Fruit fly (Drosophila melanogaster): Measurements from ENCODE around the gene CG9044.
A peak's percentile ranks its signal among the peaks of the same experiment; 100 is the strongest.

Gene CG9044

DNA sequence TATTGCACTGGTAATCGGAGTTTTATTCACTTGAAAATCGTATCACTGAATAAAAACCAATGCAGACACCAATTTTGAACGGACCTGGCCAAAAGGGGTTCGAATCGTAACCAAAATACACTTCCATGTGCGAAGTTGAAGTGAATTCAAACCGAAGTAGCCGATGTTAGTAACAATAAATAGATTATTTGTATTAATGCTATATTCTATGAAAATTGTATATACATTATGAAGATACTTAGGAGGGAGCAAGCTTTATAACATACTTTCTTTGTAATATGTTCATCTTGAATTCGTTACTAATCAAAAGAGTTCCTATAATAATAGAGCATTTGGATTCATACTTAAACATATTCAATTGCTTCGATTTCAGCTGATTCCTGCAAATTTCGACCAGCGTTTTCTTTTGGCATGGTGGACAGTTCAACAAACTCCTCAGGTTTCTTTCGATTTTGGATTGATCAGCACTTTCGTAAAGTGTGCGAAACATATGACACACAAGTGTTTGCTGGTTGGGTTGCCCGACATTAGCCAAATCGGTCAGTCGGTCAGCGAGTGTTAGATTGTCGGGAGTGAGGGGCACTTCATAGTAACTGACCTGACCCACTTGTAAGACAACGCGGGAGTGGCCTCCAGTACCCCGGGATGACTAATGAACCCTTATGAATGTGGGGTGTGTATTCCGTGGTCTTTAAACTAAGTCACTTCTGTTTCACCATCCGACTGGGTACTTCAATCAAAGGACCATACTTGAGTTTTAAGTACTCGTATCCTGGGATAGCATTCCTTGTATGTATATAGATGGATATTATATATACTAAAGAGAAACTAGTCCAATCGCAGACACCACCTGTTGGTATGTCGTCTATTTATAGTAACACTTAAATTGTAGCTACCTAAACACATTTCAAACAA is 18.7 kb downstream of the CG9044 start, which contains the start of the genes CG13992 and Ucp4C:
CG13992 (minus strand) TSS at position 51 of the 915 bp plus-strand sequence.
Ucp4C (plus strand) TSS at position 865 of the 915 bp plus-strand sequence.
- TF ChIP-seq CrebA (GFP tag; optimal IDR thresholded peaks at IDR 0.05; ENCODE audit: borderline replicate concordance) (no peak), dl (GFP tag; optimal IDR thresholded peaks at IDR 0.05; ENCODE audit: insufficient read depth in 1 of 2, partially characterized antibody in 2 of 2) (no peak), woc (GFP tag; optimal IDR thresholded peaks at IDR 0.05) (no peak), OdsH (GFP tag; optimal IDR thresholded peaks at IDR 0.05) (no peak)

DNA sequence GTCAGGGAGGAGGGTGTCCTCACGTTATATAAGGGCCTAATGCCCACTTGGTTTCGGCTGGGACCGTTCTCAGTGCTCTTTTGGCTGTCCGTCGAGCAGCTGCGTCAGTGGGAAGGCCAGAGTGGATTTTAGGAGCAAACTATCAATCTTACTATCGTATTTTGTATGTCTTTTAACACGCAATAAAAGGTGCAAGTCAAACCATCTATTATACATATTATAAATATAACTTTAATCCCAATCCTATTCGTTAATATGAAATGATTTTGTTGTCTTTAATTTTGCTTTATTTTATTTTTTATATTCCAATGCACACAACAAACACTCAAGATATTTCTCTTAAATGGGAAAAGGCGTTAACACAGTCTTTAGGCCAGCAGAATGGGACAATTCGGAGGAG is 20.3 kb downstream of the CG9044 start, which contains the start of gene Ucp4B:
Ucp4B (plus strand) TSS at position 301 of the 400 bp plus-strand sequence.
- TF ChIP-seq GATAd (GFP tag; optimal IDR thresholded peaks at IDR 0.05) (no peak), Abd-B (GFP tag; optimal IDR thresholded peaks at IDR 0.05) (no peak), CG32264 (GFP tag; optimal IDR thresholded peaks at IDR 0.05) (no peak), Vsx2 (GFP tag; optimal IDR thresholded peaks at IDR 0.05; ENCODE audit: partially characterized antibody) (no peak), rgr (GFP tag; optimal IDR thresholded peaks at IDR 0.05) (no peak), pan (optimal IDR thresholded peaks at IDR 0.05) (no peak), OdsH (GFP tag; optimal IDR thresholded peaks at IDR 0.05) (no peak), br (GFP tag; optimal IDR thresholded peaks at IDR 0.05) (no peak), psq (GFP tag; optimal IDR thresholded peaks at IDR 0.05) (no peak), dsf (GFP tag; optimal IDR thresholded peaks at IDR 0.05; ENCODE audit: borderline replicate concordance) (no peak), jim (GFP tag; optimal IDR thresholded peaks at IDR 0.05) (no peak), CG9705 (GFP tag; optimal IDR thresholded peaks at IDR 0.05) (no peak), Dif (GFP tag; optimal IDR thresholded peaks at IDR 0.05; ENCODE audit: partially characterized antibody) (no peak), Jra (GFP tag; optimal IDR thresholded peaks at IDR 0.05) (no peak), N (GFP tag; optimal IDR thresholded peaks at IDR 0.05) (no peak), Hr83 (GFP tag; optimal IDR thresholded peaks at IDR 0.05; ENCODE audit: poor library complexity, severe bottlenecking) (no peak), Myc (optimal IDR thresholded peaks at IDR 0.05) (no peak)

dm6 chr2L:5971093-5971808 is 22.0 kb downstream of the CG9044 start:
- TF ChIP-seq dmrt93B (GFP tag; optimal IDR thresholded peaks at IDR 0.05): no peak
- TF ChIP-seq Rel (GFP tag; optimal IDR thresholded peaks at IDR 0.05): no peak
- peak; percentile 33 for TF ChIP-seq Rel (tag; optimal IDR thresholded peaks at IDR 0.05)
- peak; percentile 51 for TF ChIP-seq brk (GFP tag; optimal IDR thresholded peaks at IDR 0.05)
- no peak for TF ChIP-seq CG32264 (GFP tag; optimal IDR thresholded peaks at IDR 0.05)
- peak; percentile 39 for TF ChIP-seq h (GFP tag; optimal IDR thresholded peaks at IDR 0.05)
- no peak for TF ChIP-seq Vsx2 (GFP tag; optimal IDR thresholded peaks at IDR 0.05; ENCODE audit: partially characterized antibody)

DNA sequence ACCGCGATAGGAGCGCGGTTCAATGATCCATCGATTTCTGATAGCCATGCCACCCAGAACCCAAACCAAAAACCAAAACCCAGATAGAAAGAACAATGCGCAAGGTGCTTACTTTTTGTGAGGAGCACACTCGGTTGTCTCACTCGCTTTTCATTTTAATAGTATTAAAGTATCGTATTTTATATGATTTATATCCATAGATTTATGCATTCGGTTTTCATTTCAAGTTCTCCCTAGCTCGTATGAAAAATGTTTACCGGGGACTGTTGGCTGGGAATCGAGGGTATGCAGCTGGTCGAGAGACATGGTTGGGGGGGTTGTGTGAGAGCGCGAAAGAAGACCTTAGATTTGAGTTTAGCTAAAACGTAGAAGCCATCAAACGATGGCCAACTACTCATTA is 22.8 kb downstream of the CG9044 start:
- TF ChIP-seq Hnf4 (GFP tag; optimal IDR thresholded peaks at IDR 0.05) (peak; percentile 60), GATAd (GFP tag; optimal IDR thresholded peaks at IDR 0.05) (no peak), tai (GFP tag; optimal IDR thresholded peaks at IDR 0.05) (no peak), lola (GFP tag; optimal IDR thresholded peaks at IDR 0.05) (no peak), ey (GFP tag; optimal IDR thresholded peaks at IDR 0.05) (peak; percentile 67), Myc (optimal IDR thresholded peaks at IDR 0.05) (no peak), usp (GFP tag; optimal IDR thresholded peaks at IDR 0.05) (no peak), Dif (GFP tag; optimal IDR thresholded peaks at IDR 0.05; ENCODE audit: partially characterized antibody) (no peak), HLH106 (tag; optimal IDR thresholded peaks at IDR 0.05) (peak; percentile 60), sv (GFP tag; optimal IDR thresholded peaks at IDR 0.05) (peak; percentile 9), woc (GFP tag; optimal IDR thresholded peaks at IDR 0.05) (peak; percentile 62), OdsH (GFP tag; optimal IDR thresholded peaks at IDR 0.05) (peak; percentile 65), Hr83 (GFP tag; optimal IDR thresholded peaks at IDR 0.05; ENCODE audit: poor library complexity, severe bottlenecking) (no peak), br (GFP tag; optimal IDR thresholded peaks at IDR 0.05) (peak; percentile 73), Abd-B (GFP tag; optimal IDR thresholded peaks at IDR 0.05) (no peak), Hr78 (GFP tag; optimal IDR thresholded peaks at IDR 0.05) (no peak), foxo (GFP tag; optimal IDR thresholded peaks at IDR 0.05) (no peak), CrebA (GFP tag; optimal IDR thresholded peaks at IDR 0.05; ENCODE audit: borderline replicate concordance) (peak; percentile 54), Sp1 (GFP tag; optimal IDR thresholded peaks at IDR 0.05) (peak; percentile 59), Mio (GFP tag; optimal IDR thresholded peaks at IDR 0.05) (no peak), jim (GFP tag; optimal IDR thresholded peaks at IDR 0.05) (no peak), N (GFP tag; optimal IDR thresholded peaks at IDR 0.05) (no peak), CG9705 (GFP tag; optimal IDR thresholded peaks at IDR 0.05) (no peak), Vsx2 (GFP tag; optimal IDR thresholded peaks at IDR 0.05; ENCODE audit: partially characterized antibody) (no peak), pan (optimal IDR thresholded peaks at IDR 0.05) (no peak), Rel (GFP tag; optimal IDR thresholded peaks at IDR 0.05) (no peak), Rel (tag; optimal IDR thresholded peaks at IDR 0.05) (no peak), fru (GFP tag; optimal IDR thresholded peaks at IDR 0.05) (peak; percentile 61), Jra (GFP tag; optimal IDR thresholded peaks at IDR 0.05) (peak; percentile 39), dmrt93B (GFP tag; optimal IDR thresholded peaks at IDR 0.05) (peak; percentile 17), CG32264 (GFP tag; optimal IDR thresholded peaks at IDR 0.05) (peak; percentile 46), dl (GFP tag; optimal IDR thresholded peaks at IDR 0.05; ENCODE audit: insufficient read depth in 1 of 2, partially characterized antibody in 2 of 2) (no peak), psq (GFP tag; optimal IDR thresholded peaks at IDR 0.05) (peak; percentile 58), rgr (GFP tag; optimal IDR thresholded peaks at IDR 0.05) (peak; percentile 68)

Measured in whole organism, wandering third instar larva.